Comparison of ENCODE assay signal across 6 worm cellular contexts in the genomic region with DNA sequence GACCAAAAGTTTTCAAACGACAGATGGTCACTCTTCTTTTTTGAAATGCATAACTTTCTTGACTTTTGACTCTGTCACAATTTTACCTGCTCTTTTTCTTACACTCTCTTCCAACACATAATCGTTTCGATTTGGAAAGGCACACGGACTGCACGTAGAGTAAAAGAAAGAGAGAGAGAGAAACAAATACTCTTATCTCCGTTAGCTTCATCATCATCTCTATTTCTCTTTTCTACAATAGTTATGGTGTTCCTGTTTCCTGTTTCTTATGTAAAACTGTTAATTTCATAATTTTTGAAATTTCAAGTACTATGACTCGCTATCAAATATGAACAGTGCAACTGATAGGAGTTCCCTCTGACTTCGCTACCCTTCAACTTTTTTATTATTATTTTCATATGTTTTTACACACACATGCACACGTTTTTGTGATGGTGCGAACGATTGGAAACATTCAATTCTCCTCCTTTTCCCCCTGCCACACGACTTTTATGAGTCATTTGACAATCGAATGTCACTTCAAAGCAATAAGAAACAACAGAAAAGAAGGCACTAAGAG.
A peak's percentile ranks its signal among the peaks of the same experiment; 100 is the strongest.
TF ChIP-seq lines count a peak whose summit lies in the region.

No protein-coding gene starts in this region.

TF ChIP-seq in whole organism, L1 larva, 84 proteins besides CTCF, POLR2A, EP300 and RAD21:
- peak; percentile 61 for TF ChIP-seq elt-2 (tag; optimal IDR thresholded peaks at IDR 0.05; lab: Kevin White, UChicago)
- TF ChIP-seq C04F5.9 (tag; optimal IDR thresholded peaks at IDR 0.05; lab: Kevin White, UChicago): no peak
- TF ChIP-seq lin-14 (GFP tag; optimal IDR thresholded peaks at IDR 0.05; lab: Kevin White, UChicago): peak; percentile 42
- no peak for TF ChIP-seq egl-27 (tag; optimal IDR thresholded peaks at IDR 0.05; lab: Kevin White, UChicago)
- TF ChIP-seq jun-1 (tag; optimal IDR thresholded peaks at IDR 0.05; lab: Kevin White, UChicago): peak; percentile 18
- peak in 1 of 2 experiments; percentile 28 for TF ChIP-seq lin-35 (GFP tag; optimal IDR thresholded peaks at IDR 0.05; lab: Kevin White, UChicago)
TF ChIP-seq in whole organism, L1 larva: peak in this region for 4.

TF ChIP-seq in whole organism, L2 larva, 48 proteins besides CTCF, POLR2A, EP300 and RAD21 (continues in another document):
- TF ChIP-seq ZK546.5 (tag; optimal IDR thresholded peaks at IDR 0.05; lab: Kevin White, UChicago): no peak
- TF ChIP-seq sma-9 (GFP tag; optimal IDR thresholded peaks at IDR 0.05; lab: Kevin White, UChicago): peak; percentile 46
- TF ChIP-seq sma-9 (tag; optimal IDR thresholded peaks at IDR 0.05; lab: Kevin White, UChicago): no peak
- TF ChIP-seq nhr-21 (tag; optimal IDR thresholded peaks at IDR 0.05; lab: Kevin White, UChicago): no peak
- no peak for TF ChIP-seq lin-39 (tag; optimal IDR thresholded peaks at IDR 0.05; lab: Kevin White, UChicago)
- no peak for TF ChIP-seq ztf-4 (tag; optimal IDR thresholded peaks at IDR 0.05; lab: Kevin White, UChicago)
- TF ChIP-seq nhr-77 (tag; optimal IDR thresholded peaks at IDR 0.05; lab: Kevin White, UChicago): no peak
- no peak for TF ChIP-seq nhr-237 (tag; optimal IDR thresholded peaks at IDR 0.05; lab: Kevin White, UChicago)
- TF ChIP-seq sma-3 (GFP tag; optimal IDR thresholded peaks at IDR 0.05; lab: Kevin White, UChicago): no peak
- TF ChIP-seq mdl-1 (tag; optimal IDR thresholded peaks at IDR 0.05; lab: Kevin White, UChicago): no peak
- peak; percentile 81 for TF ChIP-seq skn-1 (tag; optimal IDR thresholded peaks at IDR 0.05; lab: Kevin White, UChicago)
- TF ChIP-seq ztf-11 (tag; optimal IDR thresholded peaks at IDR 0.05; lab: Kevin White, UChicago): no peak
- TF ChIP-seq lsy-2 (tag; optimal IDR thresholded peaks at IDR 0.05; lab: Kevin White, UChicago): peak in 1 of 2 experiments; percentile 8
- TF ChIP-seq nhr-129 (tag; optimal IDR thresholded peaks at IDR 0.05; lab: Kevin White, UChicago): peak; percentile 44
- peak; percentile 63 for TF ChIP-seq crh-2 (tag; optimal IDR thresholded peaks at IDR 0.05; lab: Kevin White, UChicago)
- TF ChIP-seq fos-1 (tag; optimal IDR thresholded peaks at IDR 0.05; lab: Kevin White, UChicago): peak; percentile 99

TF ChIP-seq in whole organism, L3 larva, 47 proteins besides CTCF, POLR2A, EP300 and RAD21 (continues in another document):
- peak; percentile 4 for TF ChIP-seq lin-15B (tag; optimal IDR thresholded peaks at IDR 0.05; lab: Kevin White, UChicago)
- no peak for TF ChIP-seq fkh-10 (GFP tag; optimal IDR thresholded peaks at IDR 0.05; lab: Kevin White, UChicago)
- TF ChIP-seq elt-1 (tag; optimal IDR thresholded peaks at IDR 0.05; lab: Kevin White, UChicago): no peak
- no peak for TF ChIP-seq nhr-11 (tag; optimal IDR thresholded peaks at IDR 0.05; lab: Kevin White, UChicago)
- no peak for TF ChIP-seq egl-5 (tag; optimal IDR thresholded peaks at IDR 0.05; lab: Kevin White, UChicago)
- peak; percentile 93 for TF ChIP-seq pqm-1 (tag; optimal IDR thresholded peaks at IDR 0.05; lab: Kevin White, UChicago)
- no peak for TF ChIP-seq ama-1 (optimal IDR thresholded peaks at IDR 0.05; lab: Kevin White, UChicago)
- no peak for TF ChIP-seq fkh-2 (tag; optimal IDR thresholded peaks at IDR 0.05; lab: Kevin White, UChicago)
- TF ChIP-seq nhr-43 (tag; optimal IDR thresholded peaks at IDR 0.05; lab: Kevin White, UChicago; ENCODE audit: poor library complexity, severe bottlenecking): no peak
- TF ChIP-seq nhr-67 (tag; optimal IDR thresholded peaks at IDR 0.05; lab: Kevin White, UChicago): no peak
- no peak for TF ChIP-seq mdl-1 (tag; optimal IDR thresholded peaks at IDR 0.05; lab: Kevin White, UChicago)
- no peak for TF ChIP-seq daf-12 (tag; optimal IDR thresholded peaks at IDR 0.05; lab: Kevin White, UChicago)
- TF ChIP-seq mml-1 (tag; optimal IDR thresholded peaks at IDR 0.05; lab: Kevin White, UChicago): no peak
- TF ChIP-seq nhr-237 (tag; optimal IDR thresholded peaks at IDR 0.05; lab: Kevin White, UChicago): no peak
- TF ChIP-seq nhr-25 (tag; optimal IDR thresholded peaks at IDR 0.05; lab: Kevin White, UChicago): no peak
- TF ChIP-seq fos-1 (tag; optimal IDR thresholded peaks at IDR 0.05; lab: Kevin White, UChicago): no peak
- TF ChIP-seq ztf-4 (tag; optimal IDR thresholded peaks at IDR 0.05; lab: Kevin White, UChicago): no peak

TF ChIP-seq in whole organism, L4 larva, 104 proteins besides CTCF, POLR2A, EP300 and RAD21 (continues in another document):
- TF ChIP-seq dmd-8 (GFP tag; IDR thresholded peaks at IDR 0.05; lab: Robert Waterston, UW): no peak
- TF ChIP-seq tra-1 (GFP tag; IDR thresholded peaks at IDR 0.05; lab: Robert Waterston, UW): peak; percentile 63; the same call in 1 of the 2 replicates
- TF ChIP-seq dve-1 (tag; optimal IDR thresholded peaks at IDR 0.05; lab: Kevin White, UChicago; ENCODE audit: insufficient read depth): peak; percentile 84
- TF ChIP-seq arid-1 (GFP tag; conservative IDR thresholded peaks at IDR 0.05; lab: Robert Waterston, UW): no peak
- TF ChIP-seq saeg-2 (GFP tag; IDR thresholded peaks at IDR 0.05; lab: Robert Waterston, UW): no peak
- no peak for TF ChIP-seq daf-12 (tag; optimal IDR thresholded peaks at IDR 0.05; lab: Kevin White, UChicago)
- TF ChIP-seq lin-38 (GFP tag; IDR thresholded peaks at IDR 0.05; lab: Robert Waterston, UW): no peak
- no peak for TF ChIP-seq ZK546.5 (tag; optimal IDR thresholded peaks at IDR 0.05; lab: Kevin White, UChicago)
- TF ChIP-seq cey-2 (tag; optimal IDR thresholded peaks at IDR 0.05; lab: Kevin White, UChicago; ENCODE audit: borderline replicate concordance, insufficient read depth): no peak
- no peak for TF ChIP-seq ztf-7 (tag; optimal IDR thresholded peaks at IDR 0.05; lab: Kevin White, UChicago)
- no peak for TF ChIP-seq ctbp-1 (GFP tag; IDR thresholded peaks at IDR 0.05; lab: Robert Waterston, UW)
- no peak for TF ChIP-seq lin-29 (GFP tag; IDR thresholded peaks at IDR 0.05; lab: Robert Waterston, UW)
- peak; percentile 32 for TF ChIP-seq mxl-3 (GFP tag; optimal IDR thresholded peaks at IDR 0.05; lab: Kevin White, UChicago)
- TF ChIP-seq nhr-41 (GFP tag; IDR thresholded peaks at IDR 0.05; lab: Robert Waterston, UW): 0 out of 2 replicates have a peak, but pooled peaks have one; percentile 39
- TF ChIP-seq lin-1 (GFP tag; IDR thresholded peaks at IDR 0.05; lab: Robert Waterston, UW): peak; percentile 82
- TF ChIP-seq Y48G9A.11 (GFP tag; IDR thresholded peaks at IDR 0.05; lab: Robert Waterston, UW): no peak
- peak; percentile 47 for TF ChIP-seq aha-1 (tag; lab: Kevin White, UChicago)

TF ChIP-seq in whole organism, late embryonic, 69 proteins besides CTCF, POLR2A, EP300 and RAD21:
- TF ChIP-seq fkh-10 (GFP tag; optimal IDR thresholded peaks at IDR 0.05; lab: Kevin White, UChicago): no peak
- no peak for TF ChIP-seq odd-2 (tag; optimal IDR thresholded peaks at IDR 0.05; lab: Kevin White, UChicago)
- TF ChIP-seq ahr-1 (tag; optimal IDR thresholded peaks at IDR 0.05; lab: Kevin White, UChicago): no peak
- peak; percentile 39 for TF ChIP-seq elt-2 (tag; optimal IDR thresholded peaks at IDR 0.05; lab: Kevin White, UChicago)

TF ChIP-seq in whole organism, young adult, 124 proteins besides CTCF, POLR2A, EP300 and RAD21:
- TF ChIP-seq F37B4.10 (GFP tag; IDR thresholded peaks at IDR 0.05; lab: Robert Waterston, UW) (no peak), unc-62 (GFP tag; optimal IDR thresholded peaks at IDR 0.05; lab: Kevin White, UChicago) (peak; percentile 66), ets-4 (GFP tag; optimal IDR thresholded peaks at IDR 0.05; lab: Kevin White, UChicago) (peak; percentile 54), F23B12.7 (tag; optimal IDR thresholded peaks at IDR 0.05; lab: Kevin White, UChicago; ENCODE audit: insufficient read depth) (peak; percentile 27), ztf-26 (tag; optimal IDR thresholded peaks at IDR 0.05; lab: Kevin White, UChicago) (no peak), cebp-1 (GFP tag; IDR thresholded peaks at IDR 0.05; lab: Robert Waterston, UW) (peak; percentile 66; the same call in 1 of the 2 replicates), cebp-1 (tag; optimal IDR thresholded peaks at IDR 0.05; lab: Kevin White, UChicago) (peak; percentile 71), dox-1 (GFP tag; IDR thresholded peaks at IDR 0.05; lab: Robert Waterston, UW) (peak; percentile 63; the same call in 1 of the 2 replicates), snpc-4 (GFP tag; optimal IDR thresholded peaks at IDR 0.05; lab: Kevin White, UChicago) (no peak), snpc-4 (tag; optimal IDR thresholded peaks at IDR 0.05; lab: Kevin White, UChicago) (peak in 1 of 4 experiments; percentile 0), hmg-20 (GFP tag; IDR thresholded peaks at IDR 0.05; lab: Robert Waterston, UW) (no peak), rcor-1 (GFP tag; IDR thresholded peaks at IDR 0.05; lab: Robert Waterston, UW) (0 out of 2 replicates have a peak, but pooled peaks have one; percentile 15), hmg-1.2 (GFP tag; IDR thresholded peaks at IDR 0.05; lab: Robert Waterston, UW) (0 out of 2 replicates have a peak, but pooled peaks have one; percentile 6), nhr-80 (tag; optimal IDR thresholded peaks at IDR 0.05; lab: Kevin White, UChicago) (peak; percentile 98), let-607 (tag; optimal IDR thresholded peaks at IDR 0.05; lab: Kevin White, UChicago) (peak; percentile 71 to 72), attf-5 (GFP tag; optimal IDR thresholded peaks at IDR 0.05; lab: Kevin White, UChicago) (peak; percentile 49), ZK185.1 (tag; optimal IDR thresholded peaks at IDR 0.05; lab: Kevin White, UChicago; ENCODE audit: poor library complexity, severe bottlenecking) (peak; percentile 1)
